Worm (Caenorhabditis elegans) whole organism, L2 larva: ENCODE results near the gene fbxa-94.

Experiments
- F13H6.1 ChIP-seq: sonication (generic microtip); optimal IDR thresholded peaks from 2 replicates; lab custom pipeline; 2016; ENCODE audit warnings: missing genetic modification characterization, missing compliant biosample characterization
- unc-55 ChIP-seq: fragments of 150-350 bp; sonication (generic microtip); optimal IDR thresholded peaks from 3 replicates; lab custom pipeline; 2014; ENCODE audit warnings: missing biosample characterization, missing genetic modification reagents, missing genetic modification characterization

ce11 chrV:15605045-15605444 is 32.3 kb downstream of the fbxa-94 start, which contains the start of gene fbxa-154:
- TF ChIP-seq F13H6.1 (tag; lab: Kevin White, UChicago) = no peak
- TF ChIP-seq unc-55 (GFP tag; lab: Kevin White, UChicago) = no peak
